Worm (Caenorhabditis elegans) whole organism, midembryonic: ENCODE measurements around the gene wrt-10.

Experiments
- cog-1 ChIP-seq: sonication (generic microtip); optimal IDR thresholded peaks from 2 replicates; lab custom pipeline; 2016; ENCODE audit warnings: missing genetic modification characterization, missing compliant biosample characterization
- flt-1 ChIP-seq: fragments of 200-800 bp; sonication (Bioruptor generic); IDR thresholded peaks from 2 replicates; pipeline ENCODE4 v1.3.6; 2022; ENCODE audit warnings: missing genetic modification characterization, missing compliant biosample characterization

DNA sequence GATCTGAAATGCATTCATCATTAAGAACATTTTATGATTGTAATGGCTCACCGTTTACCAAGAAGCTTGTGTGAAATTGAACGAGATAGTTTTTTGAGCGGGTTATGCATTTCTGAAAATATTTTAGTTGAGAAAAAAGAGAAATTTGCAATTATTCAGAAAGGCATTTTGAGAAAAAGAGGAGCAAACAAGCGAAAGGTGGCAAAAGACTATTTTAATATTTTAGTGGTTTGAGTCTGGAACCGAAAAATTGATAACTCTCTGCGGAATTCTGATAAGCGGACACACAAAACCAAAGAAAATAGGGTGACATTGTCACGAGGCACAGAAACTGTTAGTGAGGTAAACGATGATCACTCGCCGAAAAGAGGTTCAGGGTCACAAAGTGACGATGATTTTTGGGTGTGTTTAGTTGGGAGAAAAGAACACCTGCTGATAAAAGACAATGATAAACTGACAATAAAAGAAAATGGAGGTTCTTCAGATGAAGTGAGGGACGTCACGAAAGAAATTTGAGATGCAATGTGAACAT lies 20.4 kb upstream of the wrt-10 start:
- TF ChIP-seq flt-1 (no peak), cog-1 (tag; lab: Kevin White, UChicago) (no peak)
